Worm (Caenorhabditis elegans): ENCODE data around the gene ZK1236.9.

The ZK1236.9 gene

ce11 chrIII:8425076-8425475 is 9.9 kb downstream of the ZK1236.9 start (continued):
- TF ChIP-seq hlh-26 (GFP tag; conservative IDR thresholded peaks at IDR 0.05) (no peak), hmg-1.2 (GFP tag; IDR thresholded peaks at IDR 0.05) (peak; percentile 86), ztf-3 (GFP tag; optimal IDR thresholded peaks at IDR 0.05) (no peak), unc-62 (GFP tag; optimal IDR thresholded peaks at IDR 0.05) (peak; percentile 61), bed-1 (GFP tag; IDR thresholded peaks at IDR 0.05) (no peak), attf-5 (GFP tag; optimal IDR thresholded peaks at IDR 0.05) (peak; percentile 84), B0261.1 (tag; optimal IDR thresholded peaks at IDR 0.05) (no peak), aptf-2 (GFP tag; conservative IDR thresholded peaks at IDR 0.05) (no peak), zfh-2 (GFP tag; conservative IDR thresholded peaks at IDR 0.05) (peak; percentile 94), nfyb-1 (GFP tag; IDR thresholded peaks at IDR 0.05) (peak; percentile 87), pha-4 (tag; optimal IDR thresholded peaks at IDR 0.05) (no peak), rcor-1 (GFP tag; IDR thresholded peaks at IDR 0.05) (peak; percentile 63), lin-26 (GFP tag; IDR thresholded peaks at IDR 0.05) (peak; percentile 82), die-1 (tag; optimal IDR thresholded peaks at IDR 0.05) (peak; percentile 25), madf-8 (GFP tag; conservative IDR thresholded peaks at IDR 0.05) (no peak), Y53G8AR.9 (GFP tag; conservative IDR thresholded peaks at IDR 0.05) (no peak), F37B4.10 (GFP tag; IDR thresholded peaks at IDR 0.05) (no peak), akir-1 (GFP tag; optimal IDR thresholded peaks at IDR 0.05) (no peak), zim-3 (tag; optimal IDR thresholded peaks at IDR 0.05) (no peak), lin-35 (GFP tag; optimal IDR thresholded peaks at IDR 0.05) (peak in 1 of 3 experiments; percentile 27), dpl-1 (GFP tag; optimal IDR thresholded peaks at IDR 0.05) (no peak), nhr-80 (tag; optimal IDR thresholded peaks at IDR 0.05) (peak; percentile 96), attf-6 (GFP tag; IDR thresholded peaks at IDR 0.05) (no peak), B0336.3 (GFP tag; IDR thresholded peaks at IDR 0.05) (peak; percentile 85), ceh-100 (GFP tag; IDR thresholded peaks at IDR 0.05) (no peak), madf-3 (GFP tag; IDR thresholded peaks at IDR 0.05) (no peak), pbrm-1 (GFP tag; IDR thresholded peaks at IDR 0.05) (0 out of 2 replicates have a peak, but pooled peaks have one; percentile 16), F10E7.11 (tag; optimal IDR thresholded peaks at IDR 0.05) (no peak), K11D2.4 (GFP tag; IDR thresholded peaks at IDR 0.05) (no peak), ztf-26 (tag; optimal IDR thresholded peaks at IDR 0.05) (peak; percentile 54), Y79H2A.3 (GFP tag; conservative IDR thresholded peaks at IDR 0.05) (no peak), C17E4.6 (GFP tag; IDR thresholded peaks at IDR 0.05) (no peak), snpc-1.3 (tag; optimal IDR thresholded peaks at IDR 0.05; ENCODE audit: insufficient read depth) (no peak)

ce11 chrIII:8417968-8418267 is 17.1 kb downstream of the ZK1236.9 start, which contains the start of gene sor-1:
Gene sor-1 (plus strand): TSS chrIII:8418168.
- no peak for TF ChIP-seq Y53G8AR.9 (GFP tag; conservative IDR thresholded peaks at IDR 0.05)
- TF ChIP-seq egrh-3 (GFP tag; IDR thresholded peaks at IDR 0.05) = no peak
- no peak for TF ChIP-seq ceh-100 (GFP tag; IDR thresholded peaks at IDR 0.05)
- no peak for TF ChIP-seq B0019.2 (GFP tag; conservative IDR thresholded peaks at IDR 0.05)
- TF ChIP-seq D2030.7 (GFP tag; IDR thresholded peaks at IDR 0.05) = no peak
- TF ChIP-seq Y79H2A.3 (GFP tag; conservative IDR thresholded peaks at IDR 0.05) = no peak
- no peak for TF ChIP-seq chd-7 (tag; optimal IDR thresholded peaks at IDR 0.05)
